Worm (Caenorhabditis elegans) whole organism, L1 larva: ENCODE measurements around the gene fip-4.

Experiments
- C16A3.4 ChIP-seq: fragments of 150-350 bp; optimal IDR thresholded peaks from 2 replicates; lab custom pipeline; 2014; ENCODE audit warnings: missing biosample characterization, missing genetic modification characterization
- aha-1 ChIP-seq: fragments of 150-350 bp; optimal IDR thresholded peaks from 2 replicates; lab custom pipeline; 2014; ENCODE audit warnings: missing biosample characterization, missing genetic modification characterization
- alr-1 ChIP-seq: fragments of 200-800 bp; sonication (Bioruptor generic); optimal IDR thresholded peaks from 2 replicates; lab custom pipeline; 2018; ENCODE audit warnings: borderline replicate concordance, mild to moderate bottlenecking, missing genetic modification characterization, missing compliant biosample characterization
- blmp-1 ChIP-seq: fragments of 150-350 bp; optimal IDR thresholded peaks from 2 replicates; lab custom pipeline; 2014; ENCODE audit warnings: missing biosample characterization, missing genetic modification characterization
- ceh-63 ChIP-seq: fragments of 200-800 bp; sonication (Bioruptor generic); optimal IDR thresholded peaks from 2 replicates; lab custom pipeline; 2018; ENCODE audit warnings: mild to moderate bottlenecking, missing genetic modification characterization, missing compliant biosample characterization
- ceh-8 ChIP-seq: fragments of 200-800 bp; sonication (Bioruptor generic); optimal IDR thresholded peaks from 2 replicates; lab custom pipeline; 2018; ENCODE audit warnings: mild to moderate bottlenecking, missing genetic modification characterization, moderate library complexity, missing compliant biosample characterization
- ceh-82 ChIP-seq, 3 experiments: fragments of 150-350 bp in 1 of 3; sonication (generic microtip) in 2 of 3; optimal IDR thresholded peaks; 2 replicates each; lab custom pipeline; 2014 to 2017; ENCODE audit warnings: missing biosample characterization in 3 of 3, missing genetic modification characterization in 3 of 3
- ceh-88 ChIP-seq: fragments of 200-800 bp; sonication (Bioruptor generic); IDR thresholded peaks from 2 replicates; pipeline ENCODE4 v1.3.6; 2022; ENCODE audit warnings: missing genetic modification characterization, missing compliant biosample characterization
- ceh-90 ChIP-seq: sonication (generic microtip); optimal IDR thresholded peaks from 2 replicates; lab custom pipeline; 2016; ENCODE audit warnings: missing genetic modification characterization, missing compliant biosample characterization
- ces-1 ChIP-seq: fragments of 150-350 bp; optimal IDR thresholded peaks from 2 replicates; lab custom pipeline; 2014; ENCODE audit warnings: missing biosample characterization, missing genetic modification reagents, missing genetic modification characterization
- dsc-1 ChIP-seq: sonication (generic microtip); optimal IDR thresholded peaks from 2 replicates; lab custom pipeline; 2016; ENCODE audit warnings: mild to moderate bottlenecking, missing genetic modification characterization, missing compliant biosample characterization
- efl-1 ChIP-seq, 4 experiments: fragments of 150-350 bp; optimal IDR thresholded peaks in 3 of 4; peaks in 1 of 4; 1 replicate in 1 of 4; 2 replicates in 3 of 4; lab custom pipeline; 2014; ENCODE audit warnings: missing biosample characterization in 2 of 4, missing genetic modification characterization in 2 of 4, missing genetic modification reagents in 2 of 4
- egl-13 ChIP-seq: sonication (generic microtip); optimal IDR thresholded peaks from 2 replicates; lab custom pipeline; 2016; ENCODE audit warnings: missing genotype, missing genetic modification reagents, missing genetic modification characterization, missing compliant biosample characterization
- elt-3 ChIP-seq, 6 experiments: fragments of 150-350 bp in 1 of 6; sonication (generic microtip); optimal IDR thresholded peaks; 2 replicates each; lab custom pipeline; 2017 to 2018; ENCODE audit warnings: missing biosample characterization in 6 of 6, missing genetic modification characterization in 6 of 6, inconsistent platforms in 1 of 6
- ets-5 ChIP-seq: fragments of 200-800 bp; sonication (Bioruptor generic); IDR thresholded peaks from 2 replicates; pipeline ENCODE4 v1.3.6; 2022; ENCODE audit warnings: missing genetic modification characterization, missing compliant biosample characterization
- fkh-4 ChIP-seq: sonication (generic microtip); optimal IDR thresholded peaks from 2 replicates; lab custom pipeline; 2016; ENCODE audit warnings: missing compliant biosample characterization, missing genetic modification characterization, borderline replicate concordance
- fos-1 ChIP-seq: fragments of 150-350 bp; optimal IDR thresholded peaks from 2 replicates; lab custom pipeline; 2014; ENCODE audit warnings: missing biosample characterization, missing genetic modification characterization
- jun-1 ChIP-seq: fragments of 150-350 bp; optimal IDR thresholded peaks from 2 replicates; lab custom pipeline; 2014; ENCODE audit warnings: missing biosample characterization, missing genetic modification reagents, missing genetic modification characterization
- lin-15B ChIP-seq: fragments of 150-350 bp; sonication (generic microtip); optimal IDR thresholded peaks from 3 replicates; lab custom pipeline; 2014; ENCODE audit warnings: missing biosample characterization, missing genetic modification characterization
- lin-35 ChIP-seq, 2 experiments: fragments of 150-350 bp; optimal IDR thresholded peaks; 2 replicates each; lab custom pipeline; 2014; ENCODE audit warnings: missing biosample characterization in 2 of 2, missing genetic modification characterization in 2 of 2, missing genetic modification reagents in 2 of 2
- lir-3 ChIP-seq: sonication (generic microtip); optimal IDR thresholded peaks from 2 replicates; lab custom pipeline; 2016; ENCODE audit warnings: mild to moderate bottlenecking, missing genetic modification characterization, moderate library complexity, missing compliant biosample characterization; ENCODE audit not compliant: poor library complexity
- mab-9 ChIP-seq: fragments of 200-800 bp; sonication (Bioruptor generic); IDR thresholded peaks from 2 replicates; pipeline ENCODE4 v1.3.6; 2022; ENCODE audit warnings: missing genetic modification reagents, missing genetic modification characterization, missing compliant biosample characterization
- mdl-1 ChIP-seq, 2 experiments: fragments of 150-350 bp; optimal IDR thresholded peaks; 2 replicates each; lab custom pipeline; 2014 to 2017; ENCODE audit warnings: missing biosample characterization in 2 of 2, missing genetic modification characterization in 2 of 2, inconsistent platforms in 1 of 2
- mef-2 ChIP-seq: fragments of 150-350 bp; optimal IDR thresholded peaks from 2 replicates; lab custom pipeline; 2014; ENCODE audit warnings: missing biosample characterization, missing genetic modification characterization
- nhr-11 ChIP-seq: fragments of 150-350 bp; optimal IDR thresholded peaks from 2 replicates; lab custom pipeline; 2014; ENCODE audit warnings: missing biosample characterization, missing genetic modification characterization
- nhr-12 ChIP-seq: sonication (generic microtip); optimal IDR thresholded peaks from 2 replicates; lab custom pipeline; 2017; ENCODE audit warnings: missing biosample characterization, missing genetic modification characterization
- nhr-47 ChIP-seq: sonication (generic microtip); optimal IDR thresholded peaks from 2 replicates; lab custom pipeline; 2016; ENCODE audit warnings: mild to moderate bottlenecking, missing genetic modification characterization, moderate library complexity, missing compliant biosample characterization
- nhr-71 ChIP-seq: sonication (generic microtip); optimal IDR thresholded peaks from 2 replicates; lab custom pipeline; 2016; ENCODE audit warnings: mild to moderate bottlenecking, missing genetic modification characterization, moderate library complexity, missing compliant biosample characterization
- nhr-76 ChIP-seq: sonication (generic microtip); optimal IDR thresholded peaks from 2 replicates; lab custom pipeline; 2017; ENCODE audit warnings: missing biosample characterization, missing genetic modification characterization
- nhr-77 ChIP-seq: fragments of 150-350 bp; optimal IDR thresholded peaks from 2 replicates; lab custom pipeline; 2014; ENCODE audit warnings: missing biosample characterization, missing genetic modification characterization
- nhr-85 ChIP-seq: sonication (generic microtip); peaks from one replicate; lab custom pipeline; 2016; ENCODE audit warnings: missing genetic modification characterization, inconsistent platforms, missing compliant biosample characterization
- pqm-1 ChIP-seq: sonication (generic microtip); optimal IDR thresholded peaks from 3 replicates; lab custom pipeline; 2017; ENCODE audit warnings: missing biosample characterization, missing genetic modification characterization
- rnt-1 ChIP-seq: sonication (generic microtip); optimal IDR thresholded peaks from 2 replicates; lab custom pipeline; 2016; ENCODE audit warnings: mild to moderate bottlenecking, missing genetic modification characterization, moderate library complexity, missing compliant biosample characterization
- skn-1 ChIP-seq: fragments of 150-350 bp; optimal IDR thresholded peaks from 2 replicates; lab custom pipeline; 2014; ENCODE audit warnings: missing biosample characterization, missing genetic modification characterization
- snpc-4 ChIP-seq: fragments of 150-350 bp; optimal IDR thresholded peaks from 2 replicates; lab custom pipeline; 2014; ENCODE audit warnings: missing biosample characterization, missing genetic modification characterization
- snu-23 ChIP-seq: sonication (generic microtip); optimal IDR thresholded peaks from 2 replicates; lab custom pipeline; 2016; ENCODE audit warnings: missing genetic modification characterization, missing compliant biosample characterization
- sox-4 ChIP-seq: sonication (generic microtip); optimal IDR thresholded peaks from 2 replicates; lab custom pipeline; 2016; ENCODE audit warnings: missing genetic modification characterization, missing compliant biosample characterization
- sptf-1 ChIP-seq: fragments of 150-350 bp; optimal IDR thresholded peaks from 2 replicates; lab custom pipeline; 2014; ENCODE audit warnings: missing biosample characterization, missing genetic modification characterization
- sup-37 ChIP-seq: fragments of 200-800 bp; sonication (Bioruptor generic); optimal IDR thresholded peaks from 2 replicates; lab custom pipeline; 2018; ENCODE audit warnings: mild to moderate bottlenecking, missing genetic modification characterization, missing compliant biosample characterization
- swsn-7 ChIP-seq: sonication (generic microtip); optimal IDR thresholded peaks from 2 replicates; lab custom pipeline; 2016; ENCODE audit warnings: missing genetic modification characterization, missing compliant biosample characterization
- tlp-1 ChIP-seq: fragments of 150-350 bp; optimal IDR thresholded peaks from 2 replicates; lab custom pipeline; 2014; ENCODE audit warnings: missing biosample characterization, missing genetic modification characterization
- unc-130 ChIP-seq: fragments of 150-350 bp; optimal IDR thresholded peaks from 2 replicates; lab custom pipeline; 2017; ENCODE audit warnings: missing biosample characterization, missing genetic modification characterization, inconsistent platforms
- unc-30 ChIP-seq: sonication (generic microtip); optimal IDR thresholded peaks from 2 replicates; lab custom pipeline; 2017; ENCODE audit warnings: missing biosample characterization, missing genetic modification characterization
- unc-86 ChIP-seq: sonication (generic microtip); optimal IDR thresholded peaks from 2 replicates; lab custom pipeline; 2016; ENCODE audit warnings: missing genetic modification characterization, missing compliant biosample characterization
- unc-98 ChIP-seq: fragments of 200-800 bp; sonication (Bioruptor generic); IDR thresholded peaks from 2 replicates; pipeline ENCODE4 v1.3.6; 2022; ENCODE audit warnings: missing genetic modification characterization, missing compliant biosample characterization
- xbp-1 ChIP-seq: sonication (generic microtip); optimal IDR thresholded peaks from 2 replicates; lab custom pipeline; 2016; ENCODE audit warnings: missing genetic modification characterization, missing compliant biosample characterization
- zag-1 ChIP-seq: fragments of 150-350 bp; optimal IDR thresholded peaks from 2 replicates; lab custom pipeline; 2014; ENCODE audit warnings: missing biosample characterization, missing genetic modification characterization
- zip-4 ChIP-seq: fragments of 200-800 bp; sonication (Bioruptor generic); optimal IDR thresholded peaks from 2 replicates; lab custom pipeline; 2018; ENCODE audit warnings: mild to moderate bottlenecking, missing genetic modification characterization, moderate library complexity, missing compliant biosample characterization
- ztf-11 ChIP-seq, 2 experiments: sonication (generic microtip); optimal IDR thresholded peaks; 2 replicates each; lab custom pipeline; 2016 to 2017; ENCODE audit warnings: missing genetic modification characterization in 2 of 2, missing biosample characterization in 1 of 2, missing compliant biosample characterization in 1 of 2
- ztf-4 ChIP-seq: fragments of 150-350 bp; optimal IDR thresholded peaks from 2 replicates; lab custom pipeline; 2014; ENCODE audit warnings: missing biosample characterization, missing genetic modification characterization

The fip-4 gene

ce11 chrV:8607353-8607850, 3.7 kb downstream of the fip-4 start, which contains the start of gene smk-1 (continued):
- TF ChIP-seq sptf-1 (tag; lab: Kevin White, UChicago) = no peak
- TF ChIP-seq unc-98 = no peak
- TF ChIP-seq jun-1 (tag; lab: Kevin White, UChicago) = no peak
- no peak for TF ChIP-seq zag-1 (tag; lab: Kevin White, UChicago)
- TF ChIP-seq xbp-1 (tag; lab: Kevin White, UChicago) = no peak
- TF ChIP-seq dsc-1 = no peak
- no peak for TF ChIP-seq lin-15B
- no peak for TF ChIP-seq zip-4 (GFP tag; lab: Kevin White, UChicago)
- TF ChIP-seq nhr-71 (tag; lab: Kevin White, UChicago) = peak; percentile 45
- peak in 1 of 2 experiments; percentile 16 for TF ChIP-seq lin-35 (GFP tag; optimal IDR thresholded peaks at IDR 0.05; lab: Kevin White, UChicago)
- no peak for TF ChIP-seq unc-86 (tag; lab: Kevin White, UChicago)
- TF ChIP-seq nhr-11 = no peak
- TF ChIP-seq tlp-1 (tag; lab: Kevin White, UChicago) = no peak
- TF ChIP-seq sox-4 = no peak
- no peak for TF ChIP-seq mef-2 (tag; lab: Kevin White, UChicago)
- TF ChIP-seq mdl-1 (tag; optimal IDR thresholded peaks at IDR 0.05; lab: Kevin White, UChicago) = peak in 1 of 2 experiments; percentile 11
- TF ChIP-seq unc-130 (tag; lab: Kevin White, UChicago) = no peak
- TF ChIP-seq unc-30 (tag; lab: Kevin White, UChicago) = no peak
- TF ChIP-seq alr-1 = no peak
- no peak for TF ChIP-seq pqm-1 (tag; lab: Kevin White, UChicago)
- no peak for TF ChIP-seq egl-13
- no peak for TF ChIP-seq aha-1 (tag; lab: Kevin White, UChicago)
- TF ChIP-seq fkh-4 (tag; lab: Kevin White, UChicago) = no peak
- peak; percentile 3 for TF ChIP-seq swsn-7 (tag; lab: Kevin White, UChicago)
- no peak for TF ChIP-seq ces-1 (GFP tag; lab: Kevin White, UChicago)
- no peak for TF ChIP-seq C16A3.4 (tag; lab: Kevin White, UChicago)
- TF ChIP-seq snpc-4 (tag; lab: Kevin White, UChicago) = no peak
- peak; percentile 38 for TF ChIP-seq snu-23 (GFP tag; lab: Kevin White, UChicago)
- no peak for TF ChIP-seq rnt-1
- TF ChIP-seq ztf-4 (tag; lab: Kevin White, UChicago) = no peak
- no peak for TF ChIP-seq mab-9 (GFP tag; lab: Robert Waterston, UW)
- TF ChIP-seq skn-1 (tag; lab: Kevin White, UChicago) = peak; percentile 16
- TF ChIP-seq, all 84 proteins: peak for 16

DNA sequence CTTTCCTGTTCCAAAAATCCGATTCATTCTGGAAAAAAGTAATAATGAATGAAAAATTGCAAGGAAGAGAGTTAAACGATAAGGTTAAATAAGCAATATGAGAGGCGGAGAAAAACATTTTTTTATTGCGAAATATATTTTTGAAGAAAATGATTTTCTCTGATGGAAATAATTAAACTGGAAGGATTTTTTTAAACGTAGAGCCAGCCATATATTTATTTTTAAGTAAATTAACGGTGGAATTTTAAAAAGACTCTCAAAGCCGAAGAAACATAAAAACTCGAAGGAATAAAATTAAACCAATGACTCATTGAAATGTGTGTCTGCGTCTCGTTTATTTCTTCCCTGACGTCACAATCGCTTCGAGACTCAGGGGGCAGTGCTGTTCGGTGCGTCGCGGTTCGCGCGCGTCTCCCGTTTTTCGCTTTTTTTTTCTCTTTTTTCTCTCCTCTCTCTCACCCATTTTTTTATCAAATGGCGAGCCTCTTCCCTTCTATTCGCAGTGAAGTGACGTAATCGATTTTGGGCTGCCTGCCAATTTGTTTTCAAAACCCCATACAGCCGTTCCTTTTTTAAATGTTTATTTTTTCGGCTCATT, 4.9 kb downstream of the fip-4 start, which contains the start of gene vps-60:
Gene vps-60, minus strand, starts transcription at position 30 of the 598 bp plus-strand sequence.
- TF ChIP-seq pqm-1 (tag; lab: Kevin White, UChicago) (no peak), ceh-63 (GFP tag; lab: Kevin White, UChicago) (no peak), efl-1 (optimal IDR thresholded peaks at IDR 0.05; lab: Kevin White, UChicago) (peak; percentile 84 to 89), efl-1 (GFP tag; optimal IDR thresholded peaks at IDR 0.05 in 1 of 2; lab: Kevin White, UChicago) (peak; percentile 68 to 96), sptf-1 (tag; lab: Kevin White, UChicago) (no peak), ceh-90 (tag; lab: Kevin White, UChicago) (peak; percentile 47), lir-3 (tag; lab: Kevin White, UChicago) (peak; percentile 60), egl-13 (peak; percentile 88), jun-1 (tag; lab: Kevin White, UChicago) (peak; percentile 96), elt-3 (tag; optimal IDR thresholded peaks at IDR 0.05; lab: Kevin White, UChicago) (peak in 5 of 6 experiments; percentile 48 to 91 (median 72)), ztf-11 (tag; optimal IDR thresholded peaks at IDR 0.05; lab: Kevin White, UChicago) (peak in 1 of 2 experiments; percentile 46), nhr-77 (tag; lab: Kevin White, UChicago) (peak; percentile 93), aha-1 (tag; lab: Kevin White, UChicago) (peak; percentile 22), ztf-4 (tag; lab: Kevin White, UChicago) (peak; percentile 77), nhr-76 (tag; lab: Kevin White, UChicago) (peak; percentile 2), nhr-12 (tag; lab: Kevin White, UChicago) (no peak), sup-37 (GFP tag; lab: Kevin White, UChicago) (no peak), fkh-4 (tag; lab: Kevin White, UChicago) (no peak), snu-23 (GFP tag; lab: Kevin White, UChicago) (peak; percentile 96), nhr-47 (tag; lab: Kevin White, UChicago) (peak; percentile 94), ets-5 (no peak), ceh-8 (GFP tag; lab: Kevin White, UChicago) (peak; percentile 78), ceh-88 (GFP tag; lab: Robert Waterston, UW) (peak; percentile 77; the same call in 1 of the 2 replicates), nhr-85 (tag; lab: Kevin White, UChicago) (peak; percentile 96), zip-4 (GFP tag; lab: Kevin White, UChicago) (peak; percentile 55), ceh-82 (tag; optimal IDR thresholded peaks at IDR 0.05; lab: Kevin White, UChicago) (peak; percentile 75 to 95 (median 82)), fos-1 (tag; lab: Kevin White, UChicago) (peak; percentile 98), blmp-1 (peak; percentile 97)
